Worm (Caenorhabditis elegans): ENCODE results near the gene F54C9.14.

The F54C9.14 gene

DNA sequence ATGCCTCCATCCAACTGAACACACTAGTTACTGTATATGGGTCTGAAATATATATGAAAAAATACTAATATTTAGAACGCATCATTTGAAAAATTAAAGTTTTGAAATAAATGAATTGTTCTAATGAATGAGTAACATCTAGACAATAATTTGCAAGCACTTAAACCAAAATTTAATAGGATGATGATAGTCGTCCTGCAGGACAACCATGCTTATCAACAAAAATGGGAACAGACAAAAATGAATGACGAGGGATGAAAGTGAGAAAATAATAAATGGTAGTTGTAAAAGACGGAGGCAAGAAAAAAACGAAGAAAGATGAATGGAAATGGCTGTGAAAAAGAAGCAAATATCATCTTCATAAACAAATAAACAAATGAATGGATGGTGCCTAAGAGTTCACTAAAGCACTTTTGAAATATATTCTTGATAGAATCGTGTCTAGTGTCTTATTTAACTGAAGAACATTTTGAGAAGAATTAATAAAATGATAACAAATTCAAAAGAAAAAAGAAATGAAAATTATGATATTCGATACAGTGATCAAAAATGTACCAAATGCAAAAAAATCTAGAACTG, 30.8 kb upstream of the F54C9.14 start, which contains the start of gene gldi-7:
gldi-7 (minus strand) TSS at position 42 of the 579 bp plus-strand sequence.
- TF ChIP-seq nfya-2 (GFP tag; IDR thresholded peaks at IDR 0.05), result no peak
- no peak for TF ChIP-seq snpc-4 (GFP tag; optimal IDR thresholded peaks at IDR 0.05)
- no peak for TF ChIP-seq snpc-4 (tag; optimal IDR thresholded peaks at IDR 0.05)
- no peak for TF ChIP-seq lir-1 (GFP tag; conservative IDR thresholded peaks at IDR 0.05)
- peak; percentile 33 for TF ChIP-seq nhr-80 (tag; optimal IDR thresholded peaks at IDR 0.05)
- no peak for TF ChIP-seq T07F8.4 (tag; optimal IDR thresholded peaks at IDR 0.05)
- TF ChIP-seq aptf-2 (GFP tag; conservative IDR thresholded peaks at IDR 0.05), result no peak

ce11 chrII:8532015-8532414, 30.1 kb upstream of the F54C9.14 start:
- no peak for TF ChIP-seq madf-8 (GFP tag; conservative IDR thresholded peaks at IDR 0.05)
- TF ChIP-seq nhr-27 (tag; optimal IDR thresholded peaks at IDR 0.05), result no peak
- no peak for TF ChIP-seq egl-18 (GFP tag; IDR thresholded peaks at IDR 0.05)
- TF ChIP-seq pbrm-1 (GFP tag; IDR thresholded peaks at IDR 0.05), result no peak
- TF ChIP-seq cebp-2 (GFP tag; IDR thresholded peaks at IDR 0.05), result no peak
- no peak for TF ChIP-seq akir-1 (GFP tag; optimal IDR thresholded peaks at IDR 0.05)
- peak; percentile 36; the same call in 1 of the 2 replicates for TF ChIP-seq hmg-1.2 (GFP tag; IDR thresholded peaks at IDR 0.05)

DNA sequence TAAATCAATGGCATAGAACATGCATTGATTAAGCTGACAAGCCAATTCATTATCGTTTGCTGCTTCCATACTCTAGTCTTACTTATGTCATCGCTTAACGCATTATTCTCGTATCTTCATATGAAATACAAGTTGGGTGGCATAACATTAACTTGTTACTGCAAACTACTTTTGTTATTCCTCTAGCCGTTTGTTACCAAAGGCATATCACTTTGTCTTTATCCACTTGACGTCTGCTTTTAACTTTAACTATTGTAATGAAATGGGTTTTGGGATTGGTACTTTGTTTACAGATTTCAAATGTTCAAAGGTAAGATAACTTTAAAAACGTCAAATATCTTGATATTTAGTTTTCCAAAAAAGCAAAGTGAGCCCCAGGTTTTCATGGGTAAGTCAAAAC, 26.0 kb upstream of the F54C9.14 start, which contains the start of gene W01C9.2:
W01C9.2 (plus strand) TSS at position 301 of the 400 bp plus-strand sequence.
- TF ChIP-seq rpc-1 (optimal IDR thresholded peaks at IDR 0.05), result no peak
- no peak for TF ChIP-seq rpc-1 (tag; optimal IDR thresholded peaks at IDR 0.05)
- TF ChIP-seq nfyb-1 (GFP tag; IDR thresholded peaks at IDR 0.05), result no peak
- TF ChIP-seq ceh-91 (GFP tag; IDR thresholded peaks at IDR 0.05), result no peak
- TF ChIP-seq B0261.1 (tag; optimal IDR thresholded peaks at IDR 0.05), result no peak
- no peak for TF ChIP-seq sptf-2 (GFP tag; optimal IDR thresholded peaks at IDR 0.05)
- TF ChIP-seq snpc-1.1 (tag; optimal IDR thresholded peaks at IDR 0.05; ENCODE audit: insufficient read depth), result no peak
- TF ChIP-seq Y53G8AR.9 (GFP tag; conservative IDR thresholded peaks at IDR 0.05), result no peak
- no peak for TF ChIP-seq F10E7.11 (tag; optimal IDR thresholded peaks at IDR 0.05)
- TF ChIP-seq hlh-26 (GFP tag; conservative IDR thresholded peaks at IDR 0.05), result no peak
- no peak for TF ChIP-seq T26A5.8 (tag; optimal IDR thresholded peaks at IDR 0.05)
- TF ChIP-seq attf-5 (GFP tag; optimal IDR thresholded peaks at IDR 0.05), result no peak
- TF ChIP-seq chd-7 (tag; optimal IDR thresholded peaks at IDR 0.05), result no peak
- no peak for TF ChIP-seq nhr-120 (GFP tag; IDR thresholded peaks at IDR 0.05)
- no peak for TF ChIP-seq ztf-25 (GFP tag; IDR thresholded peaks at IDR 0.05)
- TF ChIP-seq efl-1 (GFP tag; optimal IDR thresholded peaks at IDR 0.05), result no peak
- TF ChIP-seq F57A8.1 (GFP tag; optimal IDR thresholded peaks at IDR 0.05), result no peak
- no peak for TF ChIP-seq unc-62 (GFP tag; optimal IDR thresholded peaks at IDR 0.05)

ce11 chrII:8540412-8540811, 21.7 kb upstream of the F54C9.14 start, which contains the start of gene pqn-73:
Gene pqn-73 (plus strand): TSS chrII:8540712.
- TF ChIP-seq him-1 (tag; optimal IDR thresholded peaks at IDR 0.05) (no peak), F23B12.7 (tag; optimal IDR thresholded peaks at IDR 0.05; ENCODE audit: insufficient read depth) (no peak), F22D6.2 (tag; optimal IDR thresholded peaks at IDR 0.05) (no peak), sdz-38 (tag; optimal IDR thresholded peaks at IDR 0.05) (no peak), Y53G8AR.9 (GFP tag; conservative IDR thresholded peaks at IDR 0.05) (no peak), cebp-1 (GFP tag; IDR thresholded peaks at IDR 0.05) (no peak), cebp-1 (tag; optimal IDR thresholded peaks at IDR 0.05) (no peak), hlh-12 (tag; optimal IDR thresholded peaks at IDR 0.05) (no peak), ets-4 (GFP tag; optimal IDR thresholded peaks at IDR 0.05) (no peak), nfyb-1 (GFP tag; IDR thresholded peaks at IDR 0.05) (no peak), Y79H2A.3 (GFP tag; conservative IDR thresholded peaks at IDR 0.05) (no peak), lir-1 (GFP tag; conservative IDR thresholded peaks at IDR 0.05) (no peak), hmg-20 (GFP tag; IDR thresholded peaks at IDR 0.05) (no peak), nhr-27 (tag; optimal IDR thresholded peaks at IDR 0.05) (no peak), rpc-1 (optimal IDR thresholded peaks at IDR 0.05) (no peak), rpc-1 (tag; optimal IDR thresholded peaks at IDR 0.05) (no peak), ceh-100 (GFP tag; IDR thresholded peaks at IDR 0.05) (no peak), aptf-3 (GFP tag; IDR thresholded peaks at IDR 0.05) (no peak), B0035.1 (tag; optimal IDR thresholded peaks at IDR 0.05) (no peak), F52B5.7 (tag; optimal IDR thresholded peaks at IDR 0.05) (no peak)

Data from whole organism, young adult.